Worm (Caenorhabditis elegans): ENCODE measurements around the gene H11E01.3.

H11E01.3 gene

ce11 chrX:1576337-1576736 is 28.4 kb upstream of the H11E01.3 start, which contains the start of gene wrt-9:
Gene wrt-9 (plus strand): TSS chrX:1576637.
- TF ChIP-seq ztf-11 (tag; optimal IDR thresholded peaks at IDR 0.05): no peak
- TF ChIP-seq drap-1 (GFP tag; optimal IDR thresholded peaks at IDR 0.05): no peak
- no peak for TF ChIP-seq hlh-1 (tag; optimal IDR thresholded peaks at IDR 0.05)
- no peak for TF ChIP-seq sem-2 (GFP tag; optimal IDR thresholded peaks at IDR 0.05)
- no peak for TF ChIP-seq cnd-1 (tag; optimal IDR thresholded peaks at IDR 0.05)
- no peak for TF ChIP-seq ceh-43 (GFP tag; optimal IDR thresholded peaks at IDR 0.05)
- no peak for TF ChIP-seq mab-5 (tag; optimal IDR thresholded peaks at IDR 0.05)
- no peak for TF ChIP-seq elt-3 (tag; optimal IDR thresholded peaks at IDR 0.05)
- no peak for TF ChIP-seq sptf-1 (tag; optimal IDR thresholded peaks at IDR 0.05)
- TF ChIP-seq lin-32 (GFP tag; optimal IDR thresholded peaks at IDR 0.05): no peak

ce11 chrX:1578682-1579081 is 26.0 kb upstream of the H11E01.3 start:
- TF ChIP-seq mab-5 (tag; optimal IDR thresholded peaks at IDR 0.05): no peak
- TF ChIP-seq mep-1 (tag; optimal IDR thresholded peaks at IDR 0.05): no peak
- no peak for TF ChIP-seq ceh-83 (GFP tag; optimal IDR thresholded peaks at IDR 0.05)
- TF ChIP-seq flh-1 (GFP tag; optimal IDR thresholded peaks at IDR 0.05): no peak
- no peak for TF ChIP-seq elt-1 (tag; optimal IDR thresholded peaks at IDR 0.05; ENCODE audit: borderline replicate concordance, insufficient read depth)
- no peak for TF ChIP-seq lsy-2 (tag; optimal IDR thresholded peaks at IDR 0.05)
- no peak for TF ChIP-seq ztf-11 (tag; optimal IDR thresholded peaks at IDR 0.05)
- no peak for TF ChIP-seq elt-3 (tag; optimal IDR thresholded peaks at IDR 0.05)
- no peak for TF ChIP-seq zip-8 (tag; optimal IDR thresholded peaks at IDR 0.05)
- no peak for TF ChIP-seq ceh-39 (tag; optimal IDR thresholded peaks at IDR 0.05)
- peak; percentile 15 for TF ChIP-seq M03D4.4 (tag; optimal IDR thresholded peaks at IDR 0.05)
- peak; percentile 19 for TF ChIP-seq ceh-43 (GFP tag; optimal IDR thresholded peaks at IDR 0.05)
- no peak for TF ChIP-seq lin-32 (GFP tag; optimal IDR thresholded peaks at IDR 0.05)
- TF ChIP-seq snpc-4 (tag; optimal IDR thresholded peaks at IDR 0.05): no peak
- no peak for TF ChIP-seq sem-2 (GFP tag; optimal IDR thresholded peaks at IDR 0.05)
- peak; percentile 39 for TF ChIP-seq mls-2 (tag; optimal IDR thresholded peaks at IDR 0.05)
- TF ChIP-seq nhr-76 (tag; optimal IDR thresholded peaks at IDR 0.05): no peak
- TF ChIP-seq ham-2 (GFP tag; optimal IDR thresholded peaks at IDR 0.05): peak; percentile 77
- no peak for TF ChIP-seq nhr-237 (tag; optimal IDR thresholded peaks at IDR 0.05)
- TF ChIP-seq lin-13 (tag; optimal IDR thresholded peaks at IDR 0.05): no peak
- TF ChIP-seq unc-62 (GFP tag; optimal IDR thresholded peaks at IDR 0.05): no peak
- no peak for TF ChIP-seq nhr-2 (tag; optimal IDR thresholded peaks at IDR 0.05)
- no peak for TF ChIP-seq bed-3 (GFP tag; optimal IDR thresholded peaks at IDR 0.05)
- no peak for TF ChIP-seq cnd-1 (tag; optimal IDR thresholded peaks at IDR 0.05)
- TF ChIP-seq nhr-12 (tag; optimal IDR thresholded peaks at IDR 0.05): no peak
- no peak for TF ChIP-seq nhr-28 (tag; optimal IDR thresholded peaks at IDR 0.05)
- TF ChIP-seq ces-1 (GFP tag; optimal IDR thresholded peaks at IDR 0.05): no peak
- TF ChIP-seq blmp-1 (tag; optimal IDR thresholded peaks at IDR 0.05): peak; percentile 72
- TF ChIP-seq unc-120 (tag; optimal IDR thresholded peaks at IDR 0.05; ENCODE audit: poor library complexity, severe bottlenecking): peak; percentile 47
- no peak for TF ChIP-seq pha-4 (tag; optimal IDR thresholded peaks at IDR 0.05)
- no peak for TF ChIP-seq unc-39 (tag; optimal IDR thresholded peaks at IDR 0.05)
- peak; percentile 33 for TF ChIP-seq hlh-1 (tag; optimal IDR thresholded peaks at IDR 0.05)
- TF ChIP-seq sptf-1 (tag; optimal IDR thresholded peaks at IDR 0.05): peak; percentile 54
- no peak for TF ChIP-seq tbx-8 (GFP tag; optimal IDR thresholded peaks at IDR 0.05)
- TF ChIP-seq drap-1 (GFP tag; optimal IDR thresholded peaks at IDR 0.05): no peak

ce11 chrX:1583980-1584379 is 20.7 kb upstream of the H11E01.3 start:
- TF ChIP-seq sptf-1 (tag; optimal IDR thresholded peaks at IDR 0.05): no peak
- no peak for TF ChIP-seq unc-62 (GFP tag; optimal IDR thresholded peaks at IDR 0.05)
- TF ChIP-seq drap-1 (GFP tag; optimal IDR thresholded peaks at IDR 0.05): no peak
- TF ChIP-seq nhr-28 (tag; optimal IDR thresholded peaks at IDR 0.05): no peak
- TF ChIP-seq tbx-8 (GFP tag; optimal IDR thresholded peaks at IDR 0.05): no peak
- TF ChIP-seq nhr-2 (tag; optimal IDR thresholded peaks at IDR 0.05): no peak
- no peak for TF ChIP-seq flh-1 (GFP tag; optimal IDR thresholded peaks at IDR 0.05)
- TF ChIP-seq ztf-11 (tag; optimal IDR thresholded peaks at IDR 0.05): no peak
- no peak for TF ChIP-seq nhr-237 (tag; optimal IDR thresholded peaks at IDR 0.05)
- TF ChIP-seq elt-1 (tag; optimal IDR thresholded peaks at IDR 0.05; ENCODE audit: borderline replicate concordance, insufficient read depth): no peak
- no peak for TF ChIP-seq mls-2 (tag; optimal IDR thresholded peaks at IDR 0.05)
- no peak for TF ChIP-seq unc-39 (tag; optimal IDR thresholded peaks at IDR 0.05)
- TF ChIP-seq ces-1 (GFP tag; optimal IDR thresholded peaks at IDR 0.05): no peak

Data from whole organism, mixed stage, embryonic.